Worm (Caenorhabditis elegans): ENCODE results near the gene K02D10.3.

K02D10.3 gene

DNA sequence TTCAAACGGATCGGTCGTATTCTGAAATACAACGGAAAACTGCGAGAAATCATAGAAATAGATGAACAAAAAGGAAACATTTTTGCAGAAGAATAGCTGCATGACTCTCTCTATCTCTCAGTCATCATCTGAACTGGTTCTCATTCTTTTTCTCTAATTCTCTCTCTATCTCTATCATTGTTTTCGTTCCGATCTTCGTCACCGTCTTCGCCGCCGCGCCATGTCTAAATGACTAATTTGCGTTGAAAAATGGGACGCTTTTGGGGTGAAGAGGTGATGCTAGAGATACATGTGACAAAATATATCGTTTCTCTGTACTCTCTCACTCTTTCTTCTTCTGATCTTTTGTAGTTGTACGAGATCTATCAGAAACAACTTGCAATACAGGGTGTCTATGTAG, 8.7 kb upstream of the K02D10.3 start (continued):
- TF ChIP-seq fkh-10 (GFP tag; optimal IDR thresholded peaks at IDR 0.05) (no peak), unc-62 (GFP tag; optimal IDR thresholded peaks at IDR 0.05 in 1 of 2) (peak in 1 of 2 experiments; percentile 99), unc-62 (tag; optimal IDR thresholded peaks at IDR 0.05) (no peak), ama-1 (optimal IDR thresholded peaks at IDR 0.05) (no peak), mdt-29 (GFP tag; IDR thresholded peaks at IDR 0.05) (no peak), F26F4.8 (GFP tag; conservative IDR thresholded peaks at IDR 0.05) (no peak), php-3 (GFP tag; IDR thresholded peaks at IDR 0.05) (no peak), dmd-9 (GFP tag; IDR thresholded peaks at IDR 0.05) (no peak), nhr-10 (tag; optimal IDR thresholded peaks at IDR 0.05) (no peak), snpc-4 (tag; optimal IDR thresholded peaks at IDR 0.05) (no peak), daf-19 (GFP tag; conservative IDR thresholded peaks at IDR 0.05) (no peak), attf-4 (tag; optimal IDR thresholded peaks at IDR 0.05) (no peak), lin-1 (GFP tag; IDR thresholded peaks at IDR 0.05) (no peak), ztf-11 (tag; optimal IDR thresholded peaks at IDR 0.05) (no peak), ZK546.5 (tag; optimal IDR thresholded peaks at IDR 0.05) (no peak), nhr-102 (tag; optimal IDR thresholded peaks at IDR 0.05) (no peak), unc-130 (GFP tag; optimal IDR thresholded peaks at IDR 0.05) (no peak)

DNA sequence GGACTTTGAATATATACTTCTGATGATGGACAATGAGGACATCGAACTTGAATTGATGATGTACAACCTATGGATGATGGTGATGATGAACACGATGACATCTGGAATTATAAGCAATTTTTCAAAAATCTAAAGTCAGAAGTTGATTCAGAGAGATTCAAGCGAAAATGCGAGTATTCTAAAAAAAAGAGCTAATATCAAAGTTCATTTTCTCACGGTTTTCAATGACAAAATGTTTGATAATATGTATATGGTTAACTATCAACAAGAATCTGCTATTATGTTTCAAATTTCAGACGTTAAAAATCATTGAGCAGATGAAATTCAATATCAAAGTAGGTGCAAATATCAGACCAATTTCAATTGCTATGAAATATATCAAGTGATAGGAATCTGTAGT, 8.2 kb upstream of the K02D10.3 start, which contains the start of gene K02D10.4:
K02D10.4 (minus strand) TSS at position 101 of the 400 bp plus-strand sequence.
- TF ChIP-seq aha-1 (tag) = peak; percentile 66
- TF ChIP-seq fos-1 (tag; optimal IDR thresholded peaks at IDR 0.05) = no peak
- TF ChIP-seq saeg-2 (GFP tag; IDR thresholded peaks at IDR 0.05) = no peak

DNA sequence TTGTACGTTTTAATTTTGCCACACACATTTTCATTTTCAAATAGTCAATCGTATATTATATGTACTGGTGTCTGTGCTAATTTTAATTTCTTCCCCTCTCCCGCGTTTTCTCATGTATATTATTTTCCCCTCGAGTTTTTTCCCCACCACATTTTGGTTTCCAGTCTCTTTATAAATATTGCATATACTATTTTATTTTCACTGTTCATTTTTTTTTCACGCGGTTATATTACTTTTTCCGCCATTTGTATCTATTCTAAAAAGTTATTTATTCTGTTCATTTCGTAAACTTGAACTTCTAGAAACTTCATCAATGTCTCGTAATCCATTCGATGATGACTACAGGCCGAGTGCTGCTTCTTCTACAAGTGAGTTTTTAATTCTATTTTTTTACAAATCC, 4.2 kb upstream of the K02D10.3 start, which contains the start of gene snap-29:
snap-29 (plus strand) TSS at position 301 of the 400 bp plus-strand sequence.
- TF ChIP-seq dmd-8 (GFP tag; IDR thresholded peaks at IDR 0.05) (no peak), set-16 (GFP tag; IDR thresholded peaks at IDR 0.05) (no peak), arid-1 (GFP tag; conservative IDR thresholded peaks at IDR 0.05) (no peak), fos-1 (tag; optimal IDR thresholded peaks at IDR 0.05) (no peak), mes-2 (tag; optimal IDR thresholded peaks at IDR 0.05; ENCODE audit: poor library complexity, severe bottlenecking) (no peak)

DNA sequence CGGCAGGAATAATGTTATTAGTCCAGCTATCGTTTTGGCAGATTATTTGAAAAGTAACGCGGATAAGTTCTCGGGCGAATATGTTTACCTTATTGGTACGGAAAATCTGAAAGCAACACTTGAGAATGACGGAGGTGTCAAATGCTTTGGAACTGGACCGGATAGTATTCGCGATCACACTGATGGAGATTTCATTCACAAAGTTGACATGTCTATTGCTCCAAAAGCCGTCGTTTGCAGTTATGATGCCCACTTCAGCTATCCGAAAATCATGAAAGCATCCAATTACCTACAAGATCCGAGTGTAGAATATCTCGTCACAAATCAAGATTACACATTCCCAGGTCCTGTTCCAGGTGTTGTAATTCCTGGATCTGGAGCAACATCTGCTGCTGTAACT, 1.6 kb upstream of the K02D10.3 start:
- TF ChIP-seq unc-62 (GFP tag; optimal IDR thresholded peaks at IDR 0.05 in 1 of 2) (peak in 1 of 2 experiments; percentile 91), unc-62 (tag; optimal IDR thresholded peaks at IDR 0.05) (no peak), daf-8 (GFP tag; IDR thresholded peaks at IDR 0.05) (no peak), aha-1 (tag) (peak; percentile 81)

DNA sequence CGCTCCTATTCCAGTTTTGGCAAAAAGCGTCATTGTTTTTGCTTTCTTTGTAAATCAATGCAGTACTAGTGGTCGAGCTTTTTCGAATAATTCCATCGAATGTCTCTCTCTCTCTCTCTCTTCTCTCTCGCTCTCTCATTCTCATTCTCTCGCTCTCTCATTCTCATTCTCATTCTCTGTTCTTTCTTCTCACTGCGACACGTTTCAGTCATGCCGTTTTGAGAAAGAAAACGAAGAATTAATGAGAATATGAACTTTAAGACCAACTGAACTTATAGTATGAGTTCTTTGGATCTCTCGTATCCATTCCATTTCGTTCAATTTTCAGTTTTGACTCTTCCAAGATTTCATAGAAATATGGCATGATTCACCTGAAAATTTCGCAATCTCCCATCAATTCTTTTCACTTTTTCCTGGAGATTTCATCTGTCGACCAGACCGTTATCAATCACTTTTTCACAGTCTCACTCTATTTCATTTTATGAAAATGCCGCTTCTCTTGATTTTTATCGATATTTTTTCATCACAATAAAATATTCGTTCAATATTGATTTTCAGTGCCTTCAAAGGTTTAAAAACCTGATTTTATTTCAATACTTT, 777 bp upstream of the K02D10.3 start:
- no peak for TF ChIP-seq mxl-2 (GFP tag; conservative IDR thresholded peaks at IDR 0.05)
- TF ChIP-seq dmd-8 (GFP tag; IDR thresholded peaks at IDR 0.05) = no peak
- TF ChIP-seq ZK546.5 (tag; optimal IDR thresholded peaks at IDR 0.05) = no peak
- TF ChIP-seq aha-1 (tag) = peak; percentile 28
- peak; percentile 85 for TF ChIP-seq mxl-3 (GFP tag; optimal IDR thresholded peaks at IDR 0.05)
- TF ChIP-seq nhr-48 (tag; optimal IDR thresholded peaks at IDR 0.05) = peak; percentile 10
- TF ChIP-seq lsy-2 (tag; optimal IDR thresholded peaks at IDR 0.05) = no peak
- TF ChIP-seq dmd-6 (GFP tag; IDR thresholded peaks at IDR 0.05) = peak; percentile 21; the same call in 1 of the 2 replicates
- no peak for TF ChIP-seq unc-130 (GFP tag; optimal IDR thresholded peaks at IDR 0.05)
- no peak for TF ChIP-seq snpc-4 (tag; optimal IDR thresholded peaks at IDR 0.05)
- no peak for TF ChIP-seq rbr-2 (tag; optimal IDR thresholded peaks at IDR 0.05)
- TF ChIP-seq pha-4 (GFP tag; IDR thresholded peaks at IDR 0.05) = no peak
- no peak for TF ChIP-seq pha-4 (tag; optimal IDR thresholded peaks at IDR 0.05)
- TF ChIP-seq ceh-28 (tag; optimal IDR thresholded peaks at IDR 0.05) = no peak
- TF ChIP-seq hlh-11 (tag; optimal IDR thresholded peaks at IDR 0.05) = peak; percentile 48
- TF ChIP-seq aly-2 (tag; optimal IDR thresholded peaks at IDR 0.05) = no peak
- TF ChIP-seq nhr-11 (tag; optimal IDR thresholded peaks at IDR 0.05) = peak; percentile 5

Measured in whole organism, L4 larva.